Fruit fly (Drosophila melanogaster) whole organism, wandering third instar larva: ENCODE data around the gene Lar.

Experiments
- Abd-B ChIP-seq: fragments of >200 bp; optimal IDR thresholded peaks from 2 replicates; lab custom pipeline; 2017; ENCODE audit warnings: missing biosample characterization, missing genetic modification characterization
- CG32264 ChIP-seq: fragments of 200-800 bp; sonication (Bioruptor generic); optimal IDR thresholded peaks from 2 replicates; lab custom pipeline; 2016; ENCODE audit warnings: missing biosample characterization, missing genetic modification characterization
- CG9705 ChIP-seq: fragments of 200-800 bp; sonication (Bioruptor generic); optimal IDR thresholded peaks from 2 replicates; lab custom pipeline; 2018; ENCODE audit warnings: missing biosample characterization, mild to moderate bottlenecking, missing genetic modification characterization
- CrebA ChIP-seq: fragments of 200-800 bp; sonication (Bioruptor generic); optimal IDR thresholded peaks from 2 replicates; lab custom pipeline; 2016; ENCODE audit warnings: missing biosample characterization, mild to moderate bottlenecking, missing genetic modification characterization, borderline replicate concordance
- Dif ChIP-seq: fragments of 200-275, 200-300 bp; sonication (Bioruptor generic); optimal IDR thresholded peaks from 2 replicates; lab custom pipeline; 2018; ENCODE audit warnings: missing biosample characterization, missing genetic modification characterization; ENCODE audit not compliant: partially characterized antibody
- GATAd ChIP-seq: sonication (Bioruptor generic); optimal IDR thresholded peaks from 2 replicates; lab custom pipeline; 2016; ENCODE audit warnings: missing biosample characterization, missing genetic modification characterization
- HLH106 ChIP-seq: fragments of 200-800 bp; optimal IDR thresholded peaks from 3 replicates; lab custom pipeline; 2019; ENCODE audit warnings: missing biosample characterization, mild to moderate bottlenecking, missing genetic modification characterization, moderate library complexity
- Hnf4 ChIP-seq: fragments of 200-800 bp; sonication (Bioruptor generic); optimal IDR thresholded peaks from 2 replicates; lab custom pipeline; 2016; ENCODE audit warnings: missing biosample characterization, mild to moderate bottlenecking, missing genetic modification characterization
- Hr78 ChIP-seq: fragments of >200 bp; optimal IDR thresholded peaks from 2 replicates; lab custom pipeline; 2017; ENCODE audit warnings: missing biosample characterization, missing genetic modification characterization
- Mio ChIP-seq: sonication (Bioruptor generic); optimal IDR thresholded peaks from 2 replicates; lab custom pipeline; 2016; ENCODE audit warnings: missing biosample characterization, missing genetic modification characterization
- Myc ChIP-seq: fragments of >200 bp; optimal IDR thresholded peaks from 2 replicates; lab custom pipeline; 2017
- N ChIP-seq: fragments of >200 bp; optimal IDR thresholded peaks from 2 replicates; lab custom pipeline; 2018; ENCODE audit warnings: missing biosample characterization, missing external identifiers, missing genetic modification characterization
- OdsH ChIP-seq: fragments of 200-800 bp; sonication (Bioruptor generic); optimal IDR thresholded peaks from 2 replicates; lab custom pipeline; 2016; ENCODE audit warnings: missing biosample characterization, mild to moderate bottlenecking, missing genetic modification characterization
- Rel ChIP-seq, 2 experiments: fragments of 200-800 bp; sonication (Bioruptor generic) in 1 of 2; optimal IDR thresholded peaks; 2 replicates in 1 of 2; 3 replicates in 1 of 2; lab custom pipeline; 2016 to 2019; ENCODE audit warnings: mild to moderate bottlenecking in 2 of 2, missing biosample characterization in 2 of 2, missing genetic modification characterization in 2 of 2, moderate library complexity in 1 of 2
- Sp1 ChIP-seq: fragments of 200-800 bp; sonication (Bioruptor generic); optimal IDR thresholded peaks from 3 replicates; lab custom pipeline; 2019; ENCODE audit warnings: missing biosample characterization, mild to moderate bottlenecking, missing genetic modification characterization, moderate library complexity
- Vsx2 ChIP-seq: fragments of 200-300, 225-300 bp; sonication (Bioruptor generic); optimal IDR thresholded peaks from 2 replicates; lab custom pipeline; 2018; ENCODE audit warnings: missing biosample characterization, missing genetic modification characterization; ENCODE audit not compliant: partially characterized antibody
- br ChIP-seq: fragments of 200-800 bp; sonication (Bioruptor generic); optimal IDR thresholded peaks from 2 replicates; lab custom pipeline; 2016; ENCODE audit warnings: missing biosample characterization, missing genetic modification characterization
- brk ChIP-seq: fragments of 200-800 bp; sonication (Bioruptor generic); optimal IDR thresholded peaks from 2 replicates; lab custom pipeline; 2016; ENCODE audit warnings: missing biosample characterization, mild to moderate bottlenecking, missing genetic modification characterization
- dl ChIP-seq, 2 experiments: fragments of 175-275, 200-275 bp in 1 of 2; fragments of 200-275 bp in 1 of 2; sonication (Bioruptor generic); optimal IDR thresholded peaks; lab custom pipeline; 2018; ENCODE audit warnings: mild to moderate bottlenecking in 2 of 2, missing biosample characterization in 2 of 2, missing genetic modification characterization in 2 of 2, moderate library complexity in 2 of 2; ENCODE audit not compliant: partially characterized antibody in 2 of 2, insufficient read depth in 1 of 2
- dmrt93B ChIP-seq: fragments of 200-800 bp; sonication (Bioruptor generic); optimal IDR thresholded peaks from 2 replicates; lab custom pipeline; 2018; ENCODE audit warnings: missing biosample characterization, mild to moderate bottlenecking, missing genetic modification characterization
- ey ChIP-seq: fragments of 200-800 bp; sonication (Bioruptor generic); optimal IDR thresholded peaks from 2 replicates; lab custom pipeline; 2016; ENCODE audit warnings: missing biosample characterization, missing genetic modification characterization
- fru ChIP-seq: fragments of 200-800 bp; sonication (Bioruptor generic); optimal IDR thresholded peaks from 3 replicates; lab custom pipeline; 2016; ENCODE audit warnings: missing biosample characterization, mild to moderate bottlenecking, missing genetic modification characterization
- h ChIP-seq: fragments of 200-800 bp; sonication (Bioruptor generic); optimal IDR thresholded peaks from 3 replicates; lab custom pipeline; 2016; ENCODE audit warnings: missing biosample characterization, mild to moderate bottlenecking, missing genetic modification characterization
- jim ChIP-seq: fragments of 175-275, 200-325 bp; sonication (Bioruptor generic); optimal IDR thresholded peaks from 2 replicates; lab custom pipeline; 2016; ENCODE audit warnings: missing biosample characterization, mild to moderate bottlenecking, missing genetic modification characterization
- lola ChIP-seq: fragments of >200 bp; optimal IDR thresholded peaks from 2 replicates; lab custom pipeline; 2017; ENCODE audit warnings: missing biosample characterization, missing genetic modification characterization
- pan ChIP-seq: fragments of >200 bp; optimal IDR thresholded peaks from 2 replicates; lab custom pipeline; 2017
- psq ChIP-seq: fragments of 200-800 bp; sonication (Bioruptor generic); optimal IDR thresholded peaks from 3 replicates; lab custom pipeline; 2017; ENCODE audit warnings: missing biosample characterization, mild to moderate bottlenecking, missing genetic modification characterization, moderate library complexity
- sage ChIP-seq: fragments of 200-800 bp; sonication (Bioruptor generic); optimal IDR thresholded peaks from 2 replicates; lab custom pipeline; 2016; ENCODE audit warnings: missing biosample characterization, mild to moderate bottlenecking, missing genetic modification characterization
- sv ChIP-seq: fragments of 200-800 bp; sonication (Bioruptor generic); optimal IDR thresholded peaks from 3 replicates; lab custom pipeline; 2016; ENCODE audit warnings: missing biosample characterization, missing genetic modification characterization
- tai ChIP-seq: sonication (Bioruptor generic); optimal IDR thresholded peaks from 2 replicates; lab custom pipeline; 2016; ENCODE audit warnings: missing biosample characterization, missing genetic modification characterization
- usp ChIP-seq: fragments of >200 bp; optimal IDR thresholded peaks from 2 replicates; lab custom pipeline; 2017; ENCODE audit warnings: missing biosample characterization, missing genetic modification characterization

Lar gene

dm6 chr2L:19722517-19722916, 136.1 kb downstream of the Lar start:
- TF ChIP-seq fru (peak; percentile 9), dl (GFP tag; optimal IDR thresholded peaks at IDR 0.05; lab: Kevin White, UChicago; ENCODE audit: insufficient read depth in 1 of 2, partially characterized antibody in 2 of 2) (no peak), lola (no peak), Myc (lab: Kevin White, UChicago) (no peak), br (GFP tag; lab: Kevin White, UChicago) (no peak), Hnf4 (no peak), Hr78 (GFP tag; lab: Kevin White, UChicago) (no peak), usp (no peak), sv (GFP tag; lab: Kevin White, UChicago) (no peak), ey (GFP tag; lab: Kevin White, UChicago) (peak; percentile 3), OdsH (no peak), GATAd (GFP tag; lab: Kevin White, UChicago) (no peak), pan (lab: Kevin White, UChicago) (no peak), jim (no peak), sage (no peak), Mio (no peak)

- TF ChIP-seq Hr78 (GFP tag; lab: Kevin White, UChicago) (no peak), dl (GFP tag; optimal IDR thresholded peaks at IDR 0.05; lab: Kevin White, UChicago; ENCODE audit: insufficient read depth in 1 of 2, partially characterized antibody in 2 of 2) (no peak), dmrt93B (GFP tag; lab: Kevin White, UChicago) (no peak), Dif (GFP tag; lab: Kevin White, UChicago) (no peak), psq (GFP tag; lab: Kevin White, UChicago) (no peak), h (GFP tag; lab: Kevin White, UChicago) (no peak), Myc (lab: Kevin White, UChicago) (peak; percentile 8)
Observed at dm6 chr2L:19735635-19736109, 149.2 kb downstream of the Lar start, which contains the start of the genes CG10462 and Nf-YB. TSS of gene CG10462 (minus strand) at chr2L:19735980. TSS of gene Nf-YB (plus strand) at chr2L:19736044.

DNA sequence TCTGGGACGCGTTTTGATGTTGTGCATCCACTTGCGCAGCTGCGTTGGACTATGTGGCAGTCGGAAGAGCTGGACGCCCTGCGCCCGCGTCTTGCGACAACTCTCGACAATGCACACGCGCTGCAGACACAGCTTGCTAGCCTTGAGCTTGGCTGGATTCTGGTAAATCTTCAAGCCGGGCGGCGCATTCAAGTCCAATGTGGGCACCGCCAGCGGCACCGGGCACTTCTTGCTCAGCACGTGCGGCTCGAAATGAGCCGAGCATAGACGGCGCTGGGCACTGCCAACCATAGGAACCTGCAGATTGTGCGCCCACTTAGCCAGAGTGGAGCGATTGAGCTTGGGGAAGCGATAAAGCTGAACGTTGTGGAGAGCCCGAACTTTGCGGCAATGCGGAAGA, 164.1 kb downstream of the Lar start:
- TF ChIP-seq Abd-B (GFP tag; lab: Kevin White, UChicago) (no peak), Hnf4 (no peak), dl (GFP tag; optimal IDR thresholded peaks at IDR 0.05; lab: Kevin White, UChicago; ENCODE audit: insufficient read depth in 1 of 2, partially characterized antibody in 2 of 2) (no peak), N (GFP tag; lab: Kevin White, UChicago) (no peak), br (GFP tag; lab: Kevin White, UChicago) (no peak), h (GFP tag; lab: Kevin White, UChicago) (no peak), sage (no peak), CG32264 (GFP tag; lab: Kevin White, UChicago) (no peak), Hr78 (GFP tag; lab: Kevin White, UChicago) (no peak), Dif (GFP tag; lab: Kevin White, UChicago) (no peak), CG9705 (GFP tag; lab: Kevin White, UChicago) (no peak), Mio (no peak), sv (GFP tag; lab: Kevin White, UChicago) (no peak), psq (GFP tag; lab: Kevin White, UChicago) (no peak), brk (no peak), ey (GFP tag; lab: Kevin White, UChicago) (no peak), OdsH (no peak), lola (no peak), usp (no peak)

- TF ChIP-seq CG9705 (GFP tag; lab: Kevin White, UChicago) (no peak), Hr78 (GFP tag; lab: Kevin White, UChicago) (no peak), psq (GFP tag; lab: Kevin White, UChicago) (no peak), Mio (no peak), fru (no peak), h (GFP tag; lab: Kevin White, UChicago) (no peak), sv (GFP tag; lab: Kevin White, UChicago) (no peak), brk (no peak), lola (no peak), Sp1 (GFP tag; lab: Kevin White, UChicago) (no peak), tai (GFP tag; lab: Kevin White, UChicago) (no peak), Myc (lab: Kevin White, UChicago) (no peak), HLH106 (tag; lab: Kevin White, UChicago) (no peak), N (GFP tag; lab: Kevin White, UChicago) (no peak), GATAd (GFP tag; lab: Kevin White, UChicago) (no peak), br (GFP tag; lab: Kevin White, UChicago) (no peak), CrebA (no peak)
- TF ChIP-seq, all 38 proteins: peak for 0
Observed at dm6 chr2L:19755015-19755414, 168.6 kb downstream of the Lar start.

- TF ChIP-seq Hr78 (GFP tag; lab: Kevin White, UChicago) (no peak), Vsx2 (GFP tag; lab: Kevin White, UChicago) (no peak), sage (no peak), Sp1 (GFP tag; lab: Kevin White, UChicago) (no peak), lola (no peak), usp (no peak), tai (GFP tag; lab: Kevin White, UChicago) (no peak), h (GFP tag; lab: Kevin White, UChicago) (no peak), Rel (GFP tag; optimal IDR thresholded peaks at IDR 0.05; lab: Kevin White, UChicago) (no peak), Rel (tag; optimal IDR thresholded peaks at IDR 0.05; lab: Kevin White, UChicago) (no peak), Mio (no peak)
- TF ChIP-seq, all 38 proteins: peak for 0
Observed at dm6 chr2L:19756040-19756439, 169.6 kb downstream of the Lar start.
